Fruit fly (Drosophila melanogaster): Measurements from ENCODE around the gene Ist1.

Gene Ist1

DNA sequence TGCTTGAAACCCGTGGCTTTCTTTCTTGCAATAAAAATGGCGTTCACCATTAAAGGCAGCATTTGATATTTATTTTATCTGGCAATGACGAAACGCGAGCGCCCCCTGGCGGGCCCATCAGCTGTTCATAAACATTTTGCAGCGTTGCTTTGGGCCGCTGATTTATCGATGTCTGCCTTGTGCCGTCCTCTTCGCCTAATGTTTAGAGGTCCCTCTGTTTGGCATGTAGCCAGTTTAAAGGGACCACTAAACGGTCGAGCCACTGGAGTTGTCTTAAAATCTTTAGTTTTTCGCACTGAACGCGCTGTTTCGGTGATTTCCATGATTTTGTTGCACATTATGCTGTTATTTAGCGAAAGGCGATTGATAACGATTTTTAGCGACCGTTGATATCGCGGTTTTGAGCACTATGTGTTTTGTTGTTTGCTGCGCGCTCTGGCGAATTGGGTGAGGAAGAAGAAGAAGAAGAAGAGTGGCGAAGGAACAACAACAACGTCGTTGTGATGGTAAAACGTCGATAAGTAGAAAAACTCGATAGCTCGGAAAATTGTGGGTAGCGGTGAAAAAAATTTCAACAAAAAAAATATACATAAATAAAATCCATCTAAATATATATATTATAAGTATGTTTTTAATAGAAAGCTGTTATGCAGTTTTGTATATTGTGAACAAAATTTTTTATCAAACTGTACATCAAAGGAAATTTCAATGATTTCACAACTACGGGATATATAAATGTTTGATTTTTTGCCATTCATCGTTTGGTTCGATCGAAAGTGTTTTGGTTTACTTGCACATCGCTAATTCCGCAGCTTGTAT lies 3.8 kb downstream of the Ist1 start, which contains the start of the genes velo and Sbds:
velo (minus strand) TSS at position 475 of the 819 bp plus-strand sequence.
Sbds (plus strand) TSS at position 636 of the 819 bp plus-strand sequence.
- TF ChIP-seq Mnt (GFP tag; optimal IDR thresholded peaks at IDR 0.05) (peak; percentile 50), ovo (GFP tag; optimal IDR thresholded peaks at IDR 0.05) (peak; percentile 36), Crg-1 (GFP tag; optimal IDR thresholded peaks at IDR 0.05) (peak; percentile 26), CG33017 (tag; optimal IDR thresholded peaks at IDR 0.05) (peak; percentile 72), tj (GFP tag; optimal IDR thresholded peaks at IDR 0.05) (peak; percentile 26), cic (GFP tag; optimal IDR thresholded peaks at IDR 0.05) (no peak), CG12768 (GFP tag; optimal IDR thresholded peaks at IDR 0.05) (peak; percentile 58), kay (GFP tag; ENCODE audit: borderline replicate concordance) (no peak), bab1 (GFP tag; optimal IDR thresholded peaks at IDR 0.05) (peak; percentile 32), CG11617 (GFP tag; optimal IDR thresholded peaks at IDR 0.05) (peak; percentile 75), CG14711 (tag; optimal IDR thresholded peaks at IDR 0.05) (peak; percentile 66), CG7101 (tag; optimal IDR thresholded peaks at IDR 0.05) (peak; percentile 65), toe (GFP tag; optimal IDR thresholded peaks at IDR 0.05) (peak; percentile 37), Clk (GFP tag; optimal IDR thresholded peaks at IDR 0.05) (no peak), CG1620 (GFP tag; optimal IDR thresholded peaks at IDR 0.05) (peak; percentile 16), CG5204 (GFP tag; optimal IDR thresholded peaks at IDR 0.05) (no peak), Hr96 (GFP tag; optimal IDR thresholded peaks at IDR 0.05) (peak; percentile 30), CG7045 (GFP tag; optimal IDR thresholded peaks at IDR 0.05) (peak; percentile 45), cnc (optimal IDR thresholded peaks at IDR 0.05) (no peak), pad (GFP tag; optimal IDR thresholded peaks at IDR 0.05) (peak; percentile 47)

dm6 chr3L:6750835-6751234 lies 5.5 kb downstream of the Ist1 start:
- no peak for TF ChIP-seq CG5204 (GFP tag; optimal IDR thresholded peaks at IDR 0.05)
- no peak for TF ChIP-seq Clk (GFP tag; optimal IDR thresholded peaks at IDR 0.05)
- TF ChIP-seq tj (GFP tag; optimal IDR thresholded peaks at IDR 0.05) = no peak
- TF ChIP-seq ovo (GFP tag; optimal IDR thresholded peaks at IDR 0.05) = no peak
- no peak for TF ChIP-seq cnc (optimal IDR thresholded peaks at IDR 0.05)
- TF ChIP-seq pad (GFP tag; optimal IDR thresholded peaks at IDR 0.05) = no peak
- no peak for TF ChIP-seq cic (GFP tag; optimal IDR thresholded peaks at IDR 0.05)
- no peak for TF ChIP-seq Mnt (GFP tag; optimal IDR thresholded peaks at IDR 0.05)

- TF ChIP-seq Crg-1 (GFP tag; optimal IDR thresholded peaks at IDR 0.05) (peak; percentile 45), CG7101 (tag; optimal IDR thresholded peaks at IDR 0.05) (peak; percentile 58), CG1620 (GFP tag; optimal IDR thresholded peaks at IDR 0.05) (peak; percentile 69), tj (GFP tag; optimal IDR thresholded peaks at IDR 0.05) (peak; percentile 42), cic (GFP tag; optimal IDR thresholded peaks at IDR 0.05) (no peak), bab1 (GFP tag; optimal IDR thresholded peaks at IDR 0.05) (peak; percentile 47), Clk (GFP tag; optimal IDR thresholded peaks at IDR 0.05) (no peak), CG12768 (GFP tag; optimal IDR thresholded peaks at IDR 0.05) (no peak), CG11617 (GFP tag; optimal IDR thresholded peaks at IDR 0.05) (peak; percentile 41), ovo (GFP tag; optimal IDR thresholded peaks at IDR 0.05) (peak; percentile 27), CG33017 (tag; optimal IDR thresholded peaks at IDR 0.05) (no peak), pad (GFP tag; optimal IDR thresholded peaks at IDR 0.05) (peak; percentile 48), toe (GFP tag; optimal IDR thresholded peaks at IDR 0.05) (peak; percentile 40), Hr96 (GFP tag; optimal IDR thresholded peaks at IDR 0.05) (peak; percentile 53), CG7045 (GFP tag; optimal IDR thresholded peaks at IDR 0.05) (peak; percentile 18), kay (GFP tag; ENCODE audit: borderline replicate concordance) (no peak), cnc (optimal IDR thresholded peaks at IDR 0.05) (no peak), CG5204 (GFP tag; optimal IDR thresholded peaks at IDR 0.05) (peak; percentile 22), CG14711 (tag; optimal IDR thresholded peaks at IDR 0.05) (peak; percentile 35), Mnt (GFP tag; optimal IDR thresholded peaks at IDR 0.05) (peak; percentile 89)
Observed at dm6 chr3L:6747127-6747526, 9.2 kb downstream of the Ist1 start.

- TF ChIP-seq Mnt (GFP tag; optimal IDR thresholded peaks at IDR 0.05) = peak; percentile 89
- peak; percentile 95 for TF ChIP-seq pad (GFP tag; optimal IDR thresholded peaks at IDR 0.05)
- TF ChIP-seq CG14711 (tag; optimal IDR thresholded peaks at IDR 0.05) = no peak
- TF ChIP-seq cnc (optimal IDR thresholded peaks at IDR 0.05) = no peak
- peak; percentile 94 for TF ChIP-seq CG33017 (tag; optimal IDR thresholded peaks at IDR 0.05)
- TF ChIP-seq CG1620 (GFP tag; optimal IDR thresholded peaks at IDR 0.05) = peak; percentile 51
- TF ChIP-seq bab1 (GFP tag; optimal IDR thresholded peaks at IDR 0.05) = peak; percentile 6
- TF ChIP-seq CG11617 (GFP tag; optimal IDR thresholded peaks at IDR 0.05) = peak; percentile 71
- no peak for TF ChIP-seq Crg-1 (GFP tag; optimal IDR thresholded peaks at IDR 0.05)
- TF ChIP-seq Hr96 (GFP tag; optimal IDR thresholded peaks at IDR 0.05) = peak; percentile 35
- peak; percentile 31 for TF ChIP-seq toe (GFP tag; optimal IDR thresholded peaks at IDR 0.05)
- TF ChIP-seq CG7045 (GFP tag; optimal IDR thresholded peaks at IDR 0.05) = peak; percentile 25
- TF ChIP-seq CG7101 (tag; optimal IDR thresholded peaks at IDR 0.05) = no peak
- peak; percentile 46 for TF ChIP-seq CG5204 (GFP tag; optimal IDR thresholded peaks at IDR 0.05)
- TF ChIP-seq Clk (GFP tag; optimal IDR thresholded peaks at IDR 0.05) = peak; percentile 17
- peak; percentile 8 for TF ChIP-seq CG12768 (GFP tag; optimal IDR thresholded peaks at IDR 0.05)
- peak; percentile 43 for TF ChIP-seq ovo (GFP tag; optimal IDR thresholded peaks at IDR 0.05)
- peak; percentile 25 for TF ChIP-seq tj (GFP tag; optimal IDR thresholded peaks at IDR 0.05)
- TF ChIP-seq kay (GFP tag; ENCODE audit: borderline replicate concordance) = no peak
- TF ChIP-seq cic (GFP tag; optimal IDR thresholded peaks at IDR 0.05) = peak; percentile 43
Observed at dm6 chr3L:6743346-6744165, 12.7 kb downstream of the Ist1 start.

DNA sequence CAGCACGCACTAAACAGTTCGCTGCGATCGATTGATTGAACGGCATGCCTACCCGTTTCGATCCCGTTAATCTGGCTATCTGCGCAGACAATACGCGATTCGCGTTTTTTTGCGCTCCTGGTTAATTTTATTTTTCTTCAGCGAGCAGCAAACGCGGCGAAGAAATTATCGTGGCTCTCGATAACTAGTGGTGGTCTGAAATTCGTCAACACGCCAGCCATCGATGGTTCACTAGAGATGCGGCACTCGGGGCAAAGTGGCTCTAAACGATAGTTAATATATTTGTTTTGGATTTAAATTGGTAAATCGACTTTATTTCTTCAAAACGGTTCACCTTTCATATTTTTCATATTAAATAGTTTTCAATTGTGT lies 13.3 kb downstream of the Ist1 start, which contains the start of gene dikar:
dikar (minus strand) TSS at position 191 of the 372 bp plus-strand sequence.
- peak; percentile 27 for TF ChIP-seq CG7045 (GFP tag; optimal IDR thresholded peaks at IDR 0.05)
- peak; percentile 70 for TF ChIP-seq CG1620 (GFP tag; optimal IDR thresholded peaks at IDR 0.05)
- no peak for TF ChIP-seq cnc (optimal IDR thresholded peaks at IDR 0.05)
- TF ChIP-seq toe (GFP tag; optimal IDR thresholded peaks at IDR 0.05) = peak; percentile 67
- TF ChIP-seq bab1 (GFP tag; optimal IDR thresholded peaks at IDR 0.05) = peak; percentile 52
- no peak for TF ChIP-seq Clk (GFP tag; optimal IDR thresholded peaks at IDR 0.05)
- TF ChIP-seq CG7101 (tag; optimal IDR thresholded peaks at IDR 0.05) = peak; percentile 42
- peak; percentile 14 for TF ChIP-seq ovo (GFP tag; optimal IDR thresholded peaks at IDR 0.05)
- peak; percentile 58 for TF ChIP-seq Hr96 (GFP tag; optimal IDR thresholded peaks at IDR 0.05)
- peak; percentile 75 for TF ChIP-seq CG5204 (GFP tag; optimal IDR thresholded peaks at IDR 0.05)
- TF ChIP-seq CG14711 (tag; optimal IDR thresholded peaks at IDR 0.05) = peak; percentile 11
- no peak for TF ChIP-seq Crg-1 (GFP tag; optimal IDR thresholded peaks at IDR 0.05)

Measured in whole organism, adult.